Worm (Caenorhabditis elegans): ENCODE measurements around the gene kcc-2.
"Not testable (repeated sequence)": the region's sequence is repeated elsewhere in the genome, so short reads cannot be mapped to it uniquely, and the experiment has no call there.

kcc-2 gene

ce11 chrIV:6032413-6032812 lies 8.4 kb upstream of the kcc-2 start:
- TF ChIP-seq ceh-82 (tag; optimal IDR thresholded peaks at IDR 0.05): no peak
- no peak for TF ChIP-seq mab-5 (tag; optimal IDR thresholded peaks at IDR 0.05)
- TF ChIP-seq nhr-129 (tag; optimal IDR thresholded peaks at IDR 0.05): no peak
- TF ChIP-seq nhr-11 (tag; optimal IDR thresholded peaks at IDR 0.05): no peak
- TF ChIP-seq ztf-11 (tag; optimal IDR thresholded peaks at IDR 0.05): no peak
- TF ChIP-seq ama-1 (optimal IDR thresholded peaks at IDR 0.05): no peak
- no peak for TF ChIP-seq F13H6.1 (tag; optimal IDR thresholded peaks at IDR 0.05)
- TF ChIP-seq fos-1 (tag; optimal IDR thresholded peaks at IDR 0.05): no peak
- TF ChIP-seq peb-1 (tag; optimal IDR thresholded peaks at IDR 0.05): no peak
- no peak for TF ChIP-seq alr-1 (tag; optimal IDR thresholded peaks at IDR 0.05)
- TF ChIP-seq lin-11 (tag; optimal IDR thresholded peaks at IDR 0.05): no peak
- no peak for TF ChIP-seq Y55F3AM.14 (GFP tag; optimal IDR thresholded peaks at IDR 0.05)
- TF ChIP-seq ztf-4 (tag; optimal IDR thresholded peaks at IDR 0.05): no peak
- TF ChIP-seq nhr-25 (tag; optimal IDR thresholded peaks at IDR 0.05): no peak
- no peak for TF ChIP-seq unc-55 (GFP tag; optimal IDR thresholded peaks at IDR 0.05)
- TF ChIP-seq nhr-10 (tag; optimal IDR thresholded peaks at IDR 0.05): no peak

- not testable (repeated sequence) for TF ChIP-seq lin-13 (GFP tag; optimal IDR thresholded peaks at IDR 0.05); elt-1 (tag; optimal IDR thresholded peaks at IDR 0.05); R02D3.7 (tag; optimal IDR thresholded peaks at IDR 0.05)
Measured at ce11 chrIV:6033539-6033938, 7.2 kb upstream of the kcc-2 start, which contains the start of gene pqn-22. Gene pqn-22, minus strand, starts transcription at chrIV:6033639.

ce11 chrIV:6035113-6035512 lies 5.7 kb upstream of the kcc-2 start:
- TF ChIP-seq sma-3 (GFP tag; optimal IDR thresholded peaks at IDR 0.05): no peak
- TF ChIP-seq zag-1 (tag; optimal IDR thresholded peaks at IDR 0.05): no peak
- TF ChIP-seq elt-3 (tag; optimal IDR thresholded peaks at IDR 0.05): no peak
- TF ChIP-seq R02D3.7 (tag; optimal IDR thresholded peaks at IDR 0.05): no peak
- no peak for TF ChIP-seq lsy-2 (tag; optimal IDR thresholded peaks at IDR 0.05)
- no peak for TF ChIP-seq ztf-4 (tag; optimal IDR thresholded peaks at IDR 0.05)
- TF ChIP-seq blmp-1 (tag; optimal IDR thresholded peaks at IDR 0.05; ENCODE audit: insufficient read depth): no peak
- TF ChIP-seq nhr-10 (tag; optimal IDR thresholded peaks at IDR 0.05): no peak
- no peak for TF ChIP-seq nhr-11 (tag; optimal IDR thresholded peaks at IDR 0.05)
- no peak for TF ChIP-seq ceh-82 (tag; optimal IDR thresholded peaks at IDR 0.05)
- TF ChIP-seq dmd-4 (tag; optimal IDR thresholded peaks at IDR 0.05): no peak
- no peak for TF ChIP-seq ztf-1 (GFP tag; conservative IDR thresholded peaks at IDR 0.05)
- TF ChIP-seq unc-55 (GFP tag; optimal IDR thresholded peaks at IDR 0.05): no peak
- no peak for TF ChIP-seq ztf-11 (tag; optimal IDR thresholded peaks at IDR 0.05)
- TF ChIP-seq lin-11 (tag; optimal IDR thresholded peaks at IDR 0.05): no peak
- TF ChIP-seq nhr-77 (tag; optimal IDR thresholded peaks at IDR 0.05): no peak
- no peak for TF ChIP-seq ZK546.5 (tag; optimal IDR thresholded peaks at IDR 0.05)

- TF ChIP-seq nhr-12 (tag; optimal IDR thresholded peaks at IDR 0.05): no peak
- no peak for TF ChIP-seq C34F6.9 (tag; optimal IDR thresholded peaks at IDR 0.05)
- TF ChIP-seq nhr-11 (tag; optimal IDR thresholded peaks at IDR 0.05): no peak
- TF ChIP-seq lin-13 (GFP tag; optimal IDR thresholded peaks at IDR 0.05): no peak
- TF ChIP-seq unc-55 (GFP tag; optimal IDR thresholded peaks at IDR 0.05): no peak
- no peak for TF ChIP-seq elt-1 (tag; optimal IDR thresholded peaks at IDR 0.05)
Measured at ce11 chrIV:6047164-6047727, 6.5 kb downstream of the kcc-2 start.

- TF ChIP-seq ztf-1 (GFP tag; conservative IDR thresholded peaks at IDR 0.05) (no peak), fos-1 (tag; optimal IDR thresholded peaks at IDR 0.05) (peak; percentile 83), gmeb-1 (tag; optimal IDR thresholded peaks at IDR 0.05) (peak; percentile 19), sma-9 (GFP tag; optimal IDR thresholded peaks at IDR 0.05) (peak; percentile 34), sma-9 (tag; optimal IDR thresholded peaks at IDR 0.05) (no peak)
Measured at ce11 chrIV:6048462-6048861, 7.7 kb downstream of the kcc-2 start.

- TF ChIP-seq lin-39 (tag; optimal IDR thresholded peaks at IDR 0.05): no peak
- TF ChIP-seq ama-1 (optimal IDR thresholded peaks at IDR 0.05): no peak
- no peak for TF ChIP-seq lin-11 (tag; optimal IDR thresholded peaks at IDR 0.05)
- peak; percentile 24 for TF ChIP-seq fos-1 (tag; optimal IDR thresholded peaks at IDR 0.05)
Measured at ce11 chrIV:6049062-6049461, 8.3 kb downstream of the kcc-2 start.

Data from whole organism, L2 larva.